Worm (Caenorhabditis elegans) whole organism, L2 larva: ENCODE data around the gene T26C5.2.

Source experiments
- C34F6.9 ChIP-seq: fragments of 150-350 bp; optimal IDR thresholded peaks from 2 replicates; lab custom pipeline; 2014; ENCODE audit warnings: missing biosample characterization, missing genetic modification characterization
- F13H6.1 ChIP-seq: sonication (generic microtip); optimal IDR thresholded peaks from 2 replicates; lab custom pipeline; 2016; ENCODE audit warnings: missing genetic modification characterization, missing compliant biosample characterization
- Y55F3AM.14 ChIP-seq: fragments of 200-800 bp; sonication (Bioruptor generic); optimal IDR thresholded peaks from 2 replicates; lab custom pipeline; 2018; ENCODE audit warnings: mild to moderate bottlenecking, missing genetic modification characterization, missing compliant biosample characterization
- ZK546.5 ChIP-seq: sonication (generic microtip); optimal IDR thresholded peaks from 2 replicates; lab custom pipeline; 2017; ENCODE audit warnings: missing biosample characterization, missing genetic modification characterization
- alr-1 ChIP-seq: fragments of 150-350 bp; optimal IDR thresholded peaks from 2 replicates; lab custom pipeline; 2014; ENCODE audit warnings: missing biosample characterization, missing genetic modification characterization
- ama-1 ChIP-seq: fragments of 150-350 bp; optimal IDR thresholded peaks from 2 replicates; lab custom pipeline; 2018; ENCODE audit warnings: inconsistent platforms
- blmp-1 ChIP-seq: sonication (generic microtip); optimal IDR thresholded peaks from 2 replicates; lab custom pipeline; 2017; ENCODE audit warnings: missing genetic modification characterization, mild to moderate bottlenecking, missing compliant biosample characterization, antibody characterized with exemption, moderate library complexity; ENCODE audit not compliant: insufficient read depth
- ceh-16 ChIP-seq: fragments of 150-350 bp; optimal IDR thresholded peaks from 2 replicates; lab custom pipeline; 2014; ENCODE audit warnings: missing biosample characterization, missing genetic modification characterization
- ceh-82 ChIP-seq: fragments of 150-350 bp; optimal IDR thresholded peaks from 2 replicates; lab custom pipeline; 2014; ENCODE audit warnings: missing biosample characterization, missing genetic modification characterization
- crh-2 ChIP-seq: sonication (generic microtip); optimal IDR thresholded peaks from 2 replicates; lab custom pipeline; 2017; ENCODE audit warnings: missing biosample characterization, missing genetic modification characterization
- dmd-4 ChIP-seq: sonication (generic microtip); optimal IDR thresholded peaks from 2 replicates; lab custom pipeline; 2017; ENCODE audit warnings: missing biosample characterization, missing genetic modification characterization
- egl-27 ChIP-seq: sonication (generic microtip); optimal IDR thresholded peaks from 3 replicates; lab custom pipeline; 2017; ENCODE audit warnings: missing biosample characterization, missing genetic modification reagents, missing genetic modification characterization
- elt-1 ChIP-seq: fragments of 150-350 bp; optimal IDR thresholded peaks from 2 replicates; lab custom pipeline; 2014; ENCODE audit warnings: missing biosample characterization, missing genetic modification characterization
- elt-3 ChIP-seq: sonication (generic microtip); optimal IDR thresholded peaks from 2 replicates; lab custom pipeline; 2017; ENCODE audit warnings: missing biosample characterization, missing genetic modification characterization
- fos-1 ChIP-seq: fragments of 150-350 bp; optimal IDR thresholded peaks from 2 replicates; lab custom pipeline; 2014; ENCODE audit warnings: missing biosample characterization, missing genetic modification characterization
- gmeb-1 ChIP-seq: fragments of 150-350 bp; optimal IDR thresholded peaks from 2 replicates; lab custom pipeline; 2014; ENCODE audit warnings: missing biosample characterization, missing genetic modification characterization
- lin-13 ChIP-seq: fragments of 150-350 bp; optimal IDR thresholded peaks from 2 replicates; lab custom pipeline; 2014; ENCODE audit warnings: missing biosample characterization, missing genetic modification reagents, missing genetic modification characterization
- lin-39 ChIP-seq: fragments of 150-350 bp; optimal IDR thresholded peaks from 2 replicates; lab custom pipeline; 2014; ENCODE audit warnings: missing biosample characterization, missing genetic modification reagents, missing genetic modification characterization
- lsy-2 ChIP-seq, 2 experiments: fragments of 150-350 bp in 1 of 2; sonication (generic microtip) in 1 of 2; optimal IDR thresholded peaks; 2 replicates each; lab custom pipeline; 2014 to 2017; ENCODE audit warnings: missing biosample characterization in 2 of 2, missing genetic modification characterization in 2 of 2
- mab-5 ChIP-seq: fragments of 150-350 bp; optimal IDR thresholded peaks from 2 replicates; lab custom pipeline; 2014; ENCODE audit warnings: missing biosample characterization, missing genetic modification characterization
- mdl-1 ChIP-seq, 2 experiments: fragments of 150-350 bp in 1 of 2; sonication (generic microtip) in 1 of 2; optimal IDR thresholded peaks; 2 replicates each; lab custom pipeline; 2017; ENCODE audit warnings: missing biosample characterization in 2 of 2, missing genetic modification characterization in 2 of 2
- nhr-10 ChIP-seq: sonication (generic microtip); optimal IDR thresholded peaks from 2 replicates; lab custom pipeline; 2017; ENCODE audit warnings: missing biosample characterization, missing genetic modification characterization
- nhr-11 ChIP-seq: fragments of 150-350 bp; optimal IDR thresholded peaks from 2 replicates; lab custom pipeline; 2014; ENCODE audit warnings: missing biosample characterization, missing genetic modification characterization
- nhr-12 ChIP-seq: fragments of 150-350 bp; optimal IDR thresholded peaks from 2 replicates; lab custom pipeline; 2014; ENCODE audit warnings: missing biosample characterization, missing genetic modification characterization
- nhr-129 ChIP-seq: fragments of 150-350 bp; optimal IDR thresholded peaks from 2 replicates; lab custom pipeline; 2014; ENCODE audit warnings: missing biosample characterization, missing genetic modification characterization
- nhr-25 ChIP-seq: fragments of 150-350 bp; sonication (generic microtip); optimal IDR thresholded peaks from 3 replicates; lab custom pipeline; 2014; ENCODE audit warnings: missing biosample characterization, missing genetic modification characterization
- nhr-6 ChIP-seq: fragments of 150-350 bp; optimal IDR thresholded peaks from 2 replicates; lab custom pipeline; 2014; ENCODE audit warnings: missing biosample characterization, missing genetic modification characterization
- nhr-77 ChIP-seq: fragments of 150-350 bp; optimal IDR thresholded peaks from 2 replicates; lab custom pipeline; 2014; ENCODE audit warnings: missing biosample characterization, missing genetic modification characterization
- peb-1 ChIP-seq: fragments of 150-350 bp; optimal IDR thresholded peaks from 2 replicates; lab custom pipeline; 2014; ENCODE audit warnings: missing biosample characterization, missing genetic modification characterization
- skn-1 ChIP-seq: sonication (generic microtip); optimal IDR thresholded peaks from 2 replicates; lab custom pipeline; 2017; ENCODE audit warnings: missing biosample characterization, missing genetic modification characterization
- sma-3 ChIP-seq: sonication (generic microtip); optimal IDR thresholded peaks from 2 replicates; lab custom pipeline; 2016; ENCODE audit warnings: missing genetic modification reagents, missing genetic modification characterization, missing compliant biosample characterization
- sma-9 ChIP-seq, 2 experiments: fragments of 150-350 bp in 1 of 2; sonication (generic microtip) in 1 of 2; optimal IDR thresholded peaks; 2 replicates each; lab custom pipeline; 2014 to 2016; ENCODE audit warnings: missing genetic modification characterization in 2 of 2, mild to moderate bottlenecking in 1 of 2, missing biosample characterization in 1 of 2, missing compliant biosample characterization in 1 of 2, missing genetic modification reagents in 1 of 2, moderate library complexity in 1 of 2
- unc-39 ChIP-seq: fragments of 150-350 bp; optimal IDR thresholded peaks from 2 replicates; lab custom pipeline; 2014; ENCODE audit warnings: missing biosample characterization, missing genetic modification characterization
- unc-55 ChIP-seq: fragments of 150-350 bp; sonication (generic microtip); optimal IDR thresholded peaks from 3 replicates; lab custom pipeline; 2014; ENCODE audit warnings: missing biosample characterization, missing genetic modification reagents, missing genetic modification characterization
- ztf-11 ChIP-seq: sonication (generic microtip); optimal IDR thresholded peaks from 2 replicates; lab custom pipeline; 2017; ENCODE audit warnings: missing biosample characterization, missing genetic modification characterization
- ztf-4 ChIP-seq: fragments of 150-350 bp; optimal IDR thresholded peaks from 2 replicates; lab custom pipeline; 2014; ENCODE audit warnings: missing biosample characterization, missing genetic modification characterization

The T26C5.2 gene

DNA sequence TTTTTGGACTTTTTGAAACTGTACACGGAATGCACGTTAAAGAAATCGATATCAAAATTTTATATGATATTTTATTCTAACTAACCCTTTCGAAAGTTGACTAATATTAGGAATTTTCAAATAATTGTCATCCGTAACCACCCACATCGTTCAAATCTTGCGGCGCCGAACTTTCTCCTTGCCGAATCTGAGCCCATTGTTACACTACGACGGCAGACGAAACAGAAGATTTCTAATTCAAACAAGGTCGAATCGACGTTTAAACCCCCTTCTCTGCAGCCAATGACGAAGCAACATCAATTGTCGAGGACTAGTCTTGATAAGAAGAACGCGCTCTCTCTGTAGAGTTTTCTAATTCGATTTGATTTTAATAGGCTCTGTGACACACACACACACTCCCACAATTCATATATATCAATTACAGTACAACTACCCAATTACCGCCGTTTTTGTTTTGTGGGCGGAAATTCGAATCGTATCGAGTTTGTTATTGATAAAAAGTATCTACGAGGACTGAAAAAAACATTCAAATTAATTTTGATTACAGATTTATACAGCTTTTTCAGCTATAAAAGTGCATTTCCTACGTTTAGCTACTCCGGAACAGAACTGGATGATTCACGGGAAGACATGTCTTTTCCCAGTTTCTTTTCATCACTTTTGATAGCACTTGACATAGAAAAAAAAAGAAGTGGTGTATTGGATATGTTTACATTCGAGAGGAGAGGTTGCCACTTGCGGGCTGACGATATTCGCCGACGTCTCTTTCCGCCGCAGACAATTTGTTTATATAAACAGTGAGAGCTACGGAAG is 51.5 kb downstream of the T26C5.2 start:
- TF ChIP-seq nhr-77 (tag; lab: Kevin White, UChicago): no peak
- TF ChIP-seq nhr-25 (tag; lab: Kevin White, UChicago): no peak
- no peak for TF ChIP-seq lsy-2 (tag; optimal IDR thresholded peaks at IDR 0.05; lab: Kevin White, UChicago)
- TF ChIP-seq ceh-16 (tag; lab: Kevin White, UChicago): no peak
- TF ChIP-seq peb-1: peak; percentile 56
- peak; percentile 51 for TF ChIP-seq skn-1 (tag; lab: Kevin White, UChicago)
- TF ChIP-seq crh-2 (tag; lab: Kevin White, UChicago): peak; percentile 32
- no peak for TF ChIP-seq ceh-82 (tag; lab: Kevin White, UChicago)
- peak; percentile 45 for TF ChIP-seq F13H6.1 (tag; lab: Kevin White, UChicago)
- TF ChIP-seq fos-1 (tag; lab: Kevin White, UChicago): peak; percentile 49
- peak; percentile 44 for TF ChIP-seq sma-9 (GFP tag; optimal IDR thresholded peaks at IDR 0.05; lab: Kevin White, UChicago)
- no peak for TF ChIP-seq sma-9 (tag; optimal IDR thresholded peaks at IDR 0.05; lab: Kevin White, UChicago)
- TF ChIP-seq nhr-129 (tag; lab: Kevin White, UChicago): peak; percentile 13
- TF ChIP-seq nhr-11 (tag; lab: Kevin White, UChicago): no peak
- TF ChIP-seq mab-5: no peak
- TF ChIP-seq ama-1 (lab: Kevin White, UChicago): peak; percentile 62
- no peak for TF ChIP-seq egl-27
- TF ChIP-seq Y55F3AM.14 (GFP tag; lab: Kevin White, UChicago): no peak
- TF ChIP-seq nhr-6 (tag; lab: Kevin White, UChicago): peak; percentile 23

DNA sequence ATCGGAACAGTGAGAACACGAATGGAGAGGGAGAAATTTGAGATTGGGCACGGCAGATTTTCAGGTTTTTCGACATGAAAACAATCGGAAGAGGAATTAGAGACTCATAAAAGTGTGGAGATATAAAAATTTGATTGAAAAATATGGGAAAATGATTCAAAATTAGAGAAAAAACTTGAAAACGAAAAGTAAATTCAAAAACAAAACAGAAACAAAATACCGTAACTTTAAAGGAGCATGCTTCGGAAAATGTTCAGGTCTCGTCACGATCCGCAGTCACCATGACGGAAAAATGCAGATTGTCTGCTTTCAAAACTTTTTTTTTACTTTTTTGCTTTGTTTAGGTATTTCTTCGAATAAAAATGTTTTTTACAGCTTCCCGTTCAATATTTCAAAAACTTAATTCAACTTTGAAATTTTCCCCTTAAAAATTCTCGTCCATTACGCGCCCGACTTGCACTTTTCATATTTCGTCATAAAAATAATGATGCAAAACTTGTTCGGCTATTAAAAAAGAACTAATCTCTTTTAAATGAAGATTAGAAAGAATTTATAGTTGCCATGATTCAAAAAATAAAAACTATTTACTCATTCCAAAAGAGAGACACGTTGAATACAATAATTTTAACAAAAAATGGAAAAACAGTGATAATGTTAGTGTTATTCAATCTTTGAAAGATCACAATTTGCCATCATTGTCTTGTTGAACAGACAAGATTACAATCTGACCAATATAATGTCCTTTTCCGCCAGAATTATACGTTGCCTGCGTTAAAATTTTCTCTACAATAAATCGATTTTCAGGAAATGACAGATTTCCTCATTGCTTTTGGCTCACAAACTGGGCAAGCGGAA is 52.4 kb downstream of the T26C5.2 start, which contains the start of gene mtrr-1:
Gene mtrr-1 (plus strand): TSS at position 805 of the 855 bp plus-strand sequence.
- TF ChIP-seq fos-1 (tag; lab: Kevin White, UChicago): peak; percentile 6
- no peak for TF ChIP-seq sma-3 (GFP tag; lab: Kevin White, UChicago)
- no peak for TF ChIP-seq unc-39 (tag; lab: Kevin White, UChicago)
- TF ChIP-seq gmeb-1 (tag; lab: Kevin White, UChicago): no peak
- no peak for TF ChIP-seq alr-1 (tag; lab: Kevin White, UChicago)
- TF ChIP-seq mab-5: peak; percentile 48
- no peak for TF ChIP-seq dmd-4 (tag; lab: Kevin White, UChicago)
- TF ChIP-seq blmp-1 (tag; lab: Kevin White, UChicago): no peak
- no peak for TF ChIP-seq peb-1
- TF ChIP-seq unc-55 (GFP tag; lab: Kevin White, UChicago): peak; percentile 66
- peak; percentile 3 for TF ChIP-seq nhr-25 (tag; lab: Kevin White, UChicago)
- TF ChIP-seq lin-13 (GFP tag; lab: Kevin White, UChicago): peak; percentile 11
- TF ChIP-seq nhr-10 (tag; lab: Kevin White, UChicago): no peak
- TF ChIP-seq ZK546.5 (tag; lab: Kevin White, UChicago): no peak
- no peak for TF ChIP-seq elt-1 (tag; lab: Kevin White, UChicago)
- TF ChIP-seq nhr-6 (tag; lab: Kevin White, UChicago): no peak
- TF ChIP-seq nhr-129 (tag; lab: Kevin White, UChicago): no peak
- TF ChIP-seq elt-3 (tag; lab: Kevin White, UChicago): no peak
- peak; percentile 2 for TF ChIP-seq C34F6.9
- TF ChIP-seq lin-39: no peak
- peak; percentile 58 for TF ChIP-seq ama-1 (lab: Kevin White, UChicago)
- TF ChIP-seq skn-1 (tag; lab: Kevin White, UChicago): no peak
- TF ChIP-seq mdl-1 (tag; optimal IDR thresholded peaks at IDR 0.05; lab: Kevin White, UChicago): no peak
- TF ChIP-seq lsy-2 (tag; optimal IDR thresholded peaks at IDR 0.05; lab: Kevin White, UChicago): peak in 1 of 2 experiments; percentile 86
- TF ChIP-seq ztf-11 (tag; lab: Kevin White, UChicago): no peak
- TF ChIP-seq nhr-11 (tag; lab: Kevin White, UChicago): no peak
- peak; percentile 30 for TF ChIP-seq crh-2 (tag; lab: Kevin White, UChicago)
- TF ChIP-seq Y55F3AM.14 (GFP tag; lab: Kevin White, UChicago): no peak
- no peak for TF ChIP-seq nhr-12 (tag; lab: Kevin White, UChicago)
- peak; percentile 53 for TF ChIP-seq sma-9 (GFP tag; optimal IDR thresholded peaks at IDR 0.05; lab: Kevin White, UChicago)
- TF ChIP-seq sma-9 (tag; optimal IDR thresholded peaks at IDR 0.05; lab: Kevin White, UChicago): no peak
- peak; percentile 52 for TF ChIP-seq ztf-4
